Worm (Caenorhabditis elegans) whole organism, dauer: ENCODE data around the gene sms-1.

Experiments used
- unc-62 ChIP-seq: sonication (generic microtip); optimal IDR thresholded peaks from 2 replicates; lab custom pipeline; 2017; ENCODE audit warnings: missing biosample characterization, missing genetic modification reagents, missing genetic modification characterization

Gene sms-1

DNA sequence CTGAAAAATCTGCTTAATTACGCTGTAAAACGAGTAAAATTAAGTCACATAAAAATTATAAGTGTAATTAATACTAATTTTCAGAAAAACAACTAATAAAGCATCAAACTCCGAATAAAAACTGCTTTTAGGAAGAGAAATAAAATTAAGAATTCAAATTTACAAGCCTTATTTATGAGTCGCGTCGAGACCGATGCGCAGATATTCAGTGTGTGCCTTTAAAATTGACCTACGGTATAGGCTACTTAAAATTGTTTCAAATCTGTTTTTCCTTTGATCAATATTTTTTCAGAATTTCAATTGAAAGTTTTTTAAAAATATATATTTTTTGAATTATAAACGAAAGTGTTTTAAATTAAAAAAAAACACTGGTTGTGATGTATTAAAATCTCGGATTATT is at the start of gene sms-1:
TSS of gene sms-1 (minus strand) at position 6 of the 400 bp plus-strand sequence.
- TF ChIP-seq unc-62, result no peak

DNA sequence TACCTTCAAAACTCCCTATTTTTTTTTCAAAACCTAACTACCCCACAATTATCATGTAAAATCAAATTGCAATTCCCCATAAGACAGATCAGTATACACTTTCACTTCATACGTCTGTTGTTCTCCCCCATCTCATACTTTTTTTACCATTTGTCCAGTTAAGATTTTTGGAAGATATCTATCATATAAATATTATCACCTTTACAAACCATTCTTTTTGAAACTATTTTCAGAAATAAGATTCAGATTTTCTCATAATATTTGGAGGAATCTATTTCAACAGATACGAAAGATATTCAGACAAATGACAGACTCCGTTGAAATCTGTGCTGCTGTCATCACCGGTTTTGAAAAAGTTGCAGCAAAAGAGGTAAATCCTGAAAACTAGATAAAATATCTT is 29.8 kb upstream of the sms-1 start, which contains the start of gene M04B2.2:
TSS of gene M04B2.2 (plus strand) at position 301 of the 400 bp plus-strand sequence.
- TF ChIP-seq unc-62, result no peak

- no peak for TF ChIP-seq unc-62
Measured at ce11 chrIV:11526189-11526588, 28.2 kb upstream of the sms-1 start.

DNA sequence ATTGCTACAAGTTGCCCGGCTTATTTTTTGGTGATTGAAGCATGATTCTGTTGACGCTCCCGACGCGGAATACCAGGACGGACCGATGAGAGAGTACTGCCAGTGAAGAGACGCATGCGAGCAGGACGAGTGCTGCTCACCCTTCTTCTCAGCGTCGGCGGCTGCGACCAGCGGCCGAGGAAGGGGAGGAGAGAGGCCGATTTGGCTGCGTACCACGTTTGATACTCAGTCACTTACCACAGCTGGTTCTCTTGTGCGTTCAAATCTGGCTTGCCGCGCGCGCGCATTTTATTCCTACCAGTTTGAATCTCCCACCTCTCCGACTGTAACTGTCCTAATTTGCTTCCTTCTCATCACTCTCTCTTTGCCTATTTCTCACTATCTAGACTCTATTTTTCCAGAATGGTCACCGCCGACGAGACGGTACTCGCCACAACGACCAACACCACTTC is 26.3 kb upstream of the sms-1 start, which contains the start of gene mep-1:
TSS of gene mep-1 (plus strand) at position 402 of the 452 bp plus-strand sequence.
- no peak for TF ChIP-seq unc-62

DNA sequence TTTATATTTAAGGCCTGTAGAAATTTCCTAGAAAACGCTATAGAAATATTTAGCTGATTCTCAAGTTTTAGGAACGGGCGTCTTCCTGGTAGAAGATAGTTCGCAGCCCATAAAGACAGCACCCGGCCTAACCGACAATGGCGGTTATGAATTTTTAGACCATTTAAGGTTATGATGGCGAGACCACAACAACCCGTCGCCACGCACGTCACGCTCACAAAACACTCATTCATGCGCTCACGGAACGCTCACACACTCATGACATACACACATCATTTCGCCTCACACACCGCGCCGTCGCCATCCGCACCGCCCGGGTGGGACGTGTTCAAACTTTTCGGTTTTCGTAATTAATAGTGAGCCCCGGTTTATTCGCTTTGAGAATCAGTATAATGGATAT is 25.7 kb upstream of the sms-1 start:
- TF ChIP-seq unc-62, result no peak

ce11 chrIV:11522225-11522952 is 24.4 kb upstream of the sms-1 start:
- TF ChIP-seq unc-62, result no peak

- no peak for TF ChIP-seq unc-62
Measured at ce11 chrIV:11520960-11521359, 23.0 kb upstream of the sms-1 start, which contains the start of the genes M04B2.4 and gfl-1. Gene M04B2.4 (minus strand): TSS chrIV:11521031. Gene gfl-1 (plus strand): TSS chrIV:11521290.

ce11 chrIV:11510664-11511063 is 12.7 kb upstream of the sms-1 start, which contains the start of gene M04B2.6:
Gene M04B2.6 (minus strand): TSS chrIV:11510764.
- no peak for TF ChIP-seq unc-62

ce11 chrIV:11504416-11504815 is 6.4 kb upstream of the sms-1 start, which contains the start of gene twk-25:
Gene twk-25 (plus strand): TSS chrIV:11504716.
- no peak for TF ChIP-seq unc-62

ce11 chrIV:11503654-11504053 is 5.7 kb upstream of the sms-1 start:
- no peak for TF ChIP-seq unc-62

DNA sequence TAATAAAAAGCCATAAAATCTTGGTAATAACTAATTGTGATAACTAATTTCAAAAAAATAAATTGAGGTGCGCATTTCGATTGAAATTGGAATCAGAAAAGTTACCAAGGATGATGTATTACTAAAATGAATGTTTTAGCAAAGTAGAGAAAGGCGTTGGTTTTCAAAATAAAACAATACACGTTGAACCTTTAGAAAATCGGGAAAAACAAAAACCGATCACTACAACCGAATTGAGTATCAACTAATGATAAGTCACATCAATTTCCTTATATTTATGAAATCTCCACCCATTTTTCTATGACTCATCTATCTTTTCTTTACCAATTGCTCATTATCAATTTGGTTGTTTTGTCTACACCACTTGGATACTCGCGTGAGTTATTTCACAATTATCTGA is 2.4 kb upstream of the sms-1 start, which contains the start of gene H21P03.10:
TSS of gene H21P03.10 (plus strand) at position 301 of the 400 bp plus-strand sequence.
- TF ChIP-seq unc-62, result no peak

ce11 chrIV:11494924-11495323 is 3.0 kb downstream of the sms-1 start:
- TF ChIP-seq unc-62, result no peak

ce11 chrIV:11493899-11494298 is 4.1 kb downstream of the sms-1 start:
- no peak for TF ChIP-seq unc-62

- TF ChIP-seq unc-62, result no peak
Measured at ce11 chrIV:11492345-11492744, 5.6 kb downstream of the sms-1 start.

- no peak for TF ChIP-seq unc-62
Measured at ce11 chrIV:11491422-11491821, 6.6 kb downstream of the sms-1 start.

ce11 chrIV:11489610-11490339 is 8.2 kb downstream of the sms-1 start:
- no peak for TF ChIP-seq unc-62

ce11 chrIV:11489077-11489476 is 8.9 kb downstream of the sms-1 start:
- no peak for TF ChIP-seq unc-62
